Fruit fly (Drosophila melanogaster): ENCODE results near the gene Myo28B1.

- TF ChIP-seq CG9139 (GFP tag; optimal IDR thresholded peaks at IDR 0.05): peak; percentile 10
- peak; percentile 43 for TF ChIP-seq CG31627 (GFP tag; optimal IDR thresholded peaks at IDR 0.05)
- TF ChIP-seq fkh (GFP tag; optimal IDR thresholded peaks at IDR 0.05): no peak
Observed at dm6 chr2L:7702383-7703188, 36.7 kb downstream of the Myo28B1 start, which contains the start of gene Tep3.

All from whole organism, prepupa.